Worm (Caenorhabditis elegans): Measurements from ENCODE around the gene ZK177.11.

Gene ZK177.11

ce11 chrII:5500470-5500869 lies 22.3 kb upstream of the ZK177.11 start, which contains the start of gene fzy-1:
Gene fzy-1, plus strand, starts transcription at chrII:5500770.
- TF ChIP-seq tbx-8 (GFP tag; optimal IDR thresholded peaks at IDR 0.05) = no peak
- TF ChIP-seq ztf-11 (tag; optimal IDR thresholded peaks at IDR 0.05) = no peak
- TF ChIP-seq hlh-1 (tag; optimal IDR thresholded peaks at IDR 0.05) = no peak
- no peak for TF ChIP-seq zip-8 (tag; optimal IDR thresholded peaks at IDR 0.05)
- no peak for TF ChIP-seq nhr-76 (tag; optimal IDR thresholded peaks at IDR 0.05)
- TF ChIP-seq unc-120 (tag; optimal IDR thresholded peaks at IDR 0.05; ENCODE audit: poor library complexity, severe bottlenecking) = no peak

DNA sequence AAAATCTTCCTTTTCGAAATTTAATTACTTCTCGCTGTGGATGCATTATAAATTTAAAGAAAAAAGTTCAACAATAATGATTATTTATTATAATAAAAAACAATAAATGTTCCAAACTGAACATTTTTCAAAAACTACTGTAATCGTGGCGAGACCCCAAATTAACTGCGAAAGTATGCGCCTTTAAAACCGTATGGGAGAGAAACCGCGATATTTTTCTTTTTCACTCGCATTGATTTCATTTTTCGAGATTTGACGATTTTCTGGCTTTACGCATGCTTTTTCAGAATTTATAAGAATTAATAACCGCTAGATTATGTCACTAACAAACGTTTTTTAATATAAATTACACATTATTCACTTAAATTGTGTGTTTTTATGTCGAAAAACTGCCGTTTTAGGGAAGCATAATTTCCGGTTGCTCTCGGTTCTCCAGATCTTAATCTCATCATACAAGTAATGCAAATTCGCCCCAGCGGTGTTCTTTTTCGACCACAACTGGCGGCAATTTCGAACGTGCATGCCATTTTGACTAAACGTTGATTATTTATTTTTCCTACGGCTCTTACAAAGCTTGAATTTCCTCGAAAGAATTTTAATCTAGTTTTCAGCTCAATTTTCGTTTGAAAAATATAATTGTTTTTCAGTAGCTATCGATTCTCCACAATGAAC lies 21.6 kb upstream of the ZK177.11 start, which contains the start of gene F12A10.8:
TSS of gene F12A10.8 (minus strand) at position 79 of the 672 bp plus-strand sequence.
- TF ChIP-seq ceh-43 (GFP tag; optimal IDR thresholded peaks at IDR 0.05) (no peak), elt-1 (tag; optimal IDR thresholded peaks at IDR 0.05; ENCODE audit: borderline replicate concordance, insufficient read depth) (peak; percentile 52), nhr-28 (tag; optimal IDR thresholded peaks at IDR 0.05) (no peak), pha-4 (tag; optimal IDR thresholded peaks at IDR 0.05) (no peak), nhr-12 (tag; optimal IDR thresholded peaks at IDR 0.05) (no peak), ces-1 (GFP tag; optimal IDR thresholded peaks at IDR 0.05) (peak; percentile 89), lin-13 (tag; optimal IDR thresholded peaks at IDR 0.05) (no peak), nhr-76 (tag; optimal IDR thresholded peaks at IDR 0.05) (no peak)

DNA sequence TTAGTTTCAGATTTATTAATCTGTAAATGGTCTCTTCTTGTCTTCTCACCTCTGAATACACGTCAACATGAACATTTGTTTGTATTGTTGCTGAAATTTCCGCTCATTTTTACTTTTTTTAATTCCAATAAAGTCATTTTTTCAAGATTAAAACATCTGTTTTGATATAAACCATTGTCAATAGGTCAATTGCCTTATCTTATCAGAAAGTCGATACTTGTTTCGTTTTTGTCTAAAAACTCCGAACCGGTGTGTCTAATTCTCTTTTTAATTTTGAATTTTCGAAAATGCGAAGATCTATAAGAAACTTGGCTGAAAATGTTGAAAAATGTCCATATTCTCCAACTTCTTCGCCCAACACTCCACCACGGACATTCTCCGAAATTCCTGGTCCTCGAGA lies 19.0 kb upstream of the ZK177.11 start, which contains the start of gene cyp-44A1:
TSS of gene cyp-44A1 (plus strand) at position 285 of the 400 bp plus-strand sequence.
- TF ChIP-seq snpc-4 (tag; optimal IDR thresholded peaks at IDR 0.05) (no peak), elt-1 (tag; optimal IDR thresholded peaks at IDR 0.05; ENCODE audit: borderline replicate concordance, insufficient read depth) (no peak), unc-62 (GFP tag; optimal IDR thresholded peaks at IDR 0.05) (no peak), pha-4 (tag; optimal IDR thresholded peaks at IDR 0.05) (no peak), drap-1 (GFP tag; optimal IDR thresholded peaks at IDR 0.05) (no peak), nhr-28 (tag; optimal IDR thresholded peaks at IDR 0.05) (no peak), elt-3 (tag; optimal IDR thresholded peaks at IDR 0.05) (no peak)

ce11 chrII:5505820-5506287 lies 16.9 kb upstream of the ZK177.11 start, which contains the start of gene npp-24:
Gene npp-24, plus strand, starts transcription at chrII:5505870.
- TF ChIP-seq ceh-83 (GFP tag; optimal IDR thresholded peaks at IDR 0.05) (no peak), blmp-1 (tag; optimal IDR thresholded peaks at IDR 0.05) (peak; percentile 3), ces-1 (GFP tag; optimal IDR thresholded peaks at IDR 0.05) (peak; percentile 79)

DNA sequence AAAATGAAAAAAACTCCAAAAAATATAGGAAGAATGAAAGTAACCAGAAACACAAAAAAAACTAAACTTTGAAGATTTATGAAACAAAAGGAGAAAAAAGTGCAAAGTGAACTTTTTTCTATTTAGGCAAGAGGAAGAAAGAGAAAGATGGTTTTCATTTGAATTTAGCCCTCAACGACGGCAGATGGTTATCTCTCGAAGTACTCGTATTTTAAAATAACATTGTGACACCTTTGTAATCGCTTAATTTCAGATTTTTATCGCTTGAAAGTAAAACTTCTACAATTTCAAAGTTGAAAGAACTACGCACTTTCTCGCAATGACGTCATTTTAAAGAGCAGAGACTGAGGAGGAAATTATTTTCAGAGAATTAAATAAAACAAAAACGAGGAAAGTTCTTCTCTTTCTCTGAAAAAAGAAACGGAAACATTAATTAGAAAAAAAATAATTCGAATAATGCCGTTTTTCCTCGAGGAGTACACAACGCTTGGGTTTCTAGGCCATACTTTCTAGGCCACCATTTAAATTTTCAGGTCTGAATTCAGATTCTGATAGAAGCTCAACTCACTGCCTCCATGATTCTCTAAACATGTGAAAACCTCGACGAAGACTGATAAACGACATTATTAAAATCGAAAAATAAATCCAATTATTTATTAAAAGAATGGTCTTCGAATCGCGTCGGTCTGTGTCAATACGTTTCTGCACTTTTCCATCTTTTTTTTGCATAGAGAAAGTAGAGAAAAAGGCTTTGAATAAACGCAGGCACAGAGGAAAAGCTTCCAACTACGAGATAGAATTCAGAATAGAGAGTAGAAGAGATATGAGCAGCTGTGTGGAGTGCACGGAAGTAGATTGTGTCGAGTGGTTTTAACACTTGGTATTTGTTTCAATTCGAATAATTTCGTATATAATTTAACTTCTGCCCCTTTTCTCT lies 11.1 kb upstream of the ZK177.11 start:
- TF ChIP-seq nhr-76 (tag; optimal IDR thresholded peaks at IDR 0.05) = no peak
- no peak for TF ChIP-seq flh-1 (GFP tag; optimal IDR thresholded peaks at IDR 0.05)
- TF ChIP-seq hlh-1 (tag; optimal IDR thresholded peaks at IDR 0.05) = peak; percentile 86
- peak; percentile 67 for TF ChIP-seq ces-1 (GFP tag; optimal IDR thresholded peaks at IDR 0.05)
- TF ChIP-seq unc-120 (tag; optimal IDR thresholded peaks at IDR 0.05; ENCODE audit: poor library complexity, severe bottlenecking) = peak; percentile 2

- TF ChIP-seq blmp-1 (tag; optimal IDR thresholded peaks at IDR 0.05) = no peak
- no peak for TF ChIP-seq M03D4.4 (tag; optimal IDR thresholded peaks at IDR 0.05)
- no peak for TF ChIP-seq lin-32 (GFP tag; optimal IDR thresholded peaks at IDR 0.05)
- TF ChIP-seq lin-13 (tag; optimal IDR thresholded peaks at IDR 0.05) = no peak
- TF ChIP-seq nhr-2 (tag; optimal IDR thresholded peaks at IDR 0.05) = no peak
- no peak for TF ChIP-seq nhr-237 (tag; optimal IDR thresholded peaks at IDR 0.05)
- no peak for TF ChIP-seq elt-1 (tag; optimal IDR thresholded peaks at IDR 0.05; ENCODE audit: borderline replicate concordance, insufficient read depth)
- no peak for TF ChIP-seq flh-1 (GFP tag; optimal IDR thresholded peaks at IDR 0.05)
- no peak for TF ChIP-seq drap-1 (GFP tag; optimal IDR thresholded peaks at IDR 0.05)
Measured at ce11 chrII:5512473-5513097, 10.2 kb upstream of the ZK177.11 start.
